Fruit fly (Drosophila melanogaster) whole organism, pupa: ENCODE measurements around the gene Chd1.

Experiments
- CG10348 ChIP-seq: fragments of 200-800 bp; sonication (Bioruptor generic); IDR thresholded peaks from 2 replicates; pipeline ENCODE4 v1.3.6; 2022; ENCODE audit warnings: missing biosample characterization, missing genetic modification characterization
- CG12605 ChIP-seq: fragments of 200-800 bp; sonication (Bioruptor generic); IDR thresholded peaks from 2 replicates; pipeline ENCODE4 v1.3.6; 2022; ENCODE audit warnings: missing biosample characterization, missing genetic modification characterization
- CG13204 ChIP-seq: fragments of 200-800 bp; sonication (Bioruptor generic); optimal IDR thresholded peaks from 2 replicates; lab custom pipeline; 2018; ENCODE audit warnings: missing biosample characterization, mild to moderate bottlenecking, missing genetic modification characterization, moderate library complexity
- CG14655 ChIP-seq: fragments of 200-800 bp; sonication (Bioruptor generic); optimal IDR thresholded peaks from 3 replicates; lab custom pipeline; 2017; ENCODE audit warnings: mild to moderate bottlenecking, missing biosample characterization, missing genetic modification reagents, missing genetic modification characterization
- CG15710 ChIP-seq: fragments of 200-800 bp; sonication (Bioruptor generic); optimal IDR thresholded peaks from 2 replicates; lab custom pipeline; 2018; ENCODE audit warnings: missing biosample characterization, mild to moderate bottlenecking, missing genetic modification characterization, moderate library complexity
- CG17806 ChIP-seq: fragments of 200-800 bp; sonication (Bioruptor generic); optimal IDR thresholded peaks from 2 replicates; lab custom pipeline; 2018; ENCODE audit warnings: missing biosample characterization, mild to moderate bottlenecking, missing genetic modification characterization, moderate library complexity
- CG32121 ChIP-seq: fragments of 200-800 bp; sonication (Bioruptor generic); IDR thresholded peaks from 2 replicates; pipeline ENCODE4 v1.3.6; 2022; ENCODE audit warnings: missing biosample characterization, missing genetic modification characterization
- CG34367 ChIP-seq: fragments of 200-800 bp; sonication (Bioruptor generic); optimal IDR thresholded peaks from 2 replicates; lab custom pipeline; 2018; ENCODE audit warnings: missing biosample characterization, mild to moderate bottlenecking, missing genetic modification characterization
- CG4496 ChIP-seq: fragments of 200-800 bp; sonication (Bioruptor generic); IDR thresholded peaks from 3 replicates; pipeline ENCODE4 v1.3.6; 2022; ENCODE audit warnings: missing biosample characterization, missing genetic modification characterization
- CG8159 ChIP-seq: fragments of 200-800 bp; sonication (Bioruptor generic); optimal IDR thresholded peaks from 3 replicates; lab custom pipeline; 2018; ENCODE audit warnings: missing biosample characterization, mild to moderate bottlenecking, missing genetic modification characterization, moderate library complexity
- CG8301 ChIP-seq: fragments of 200-800 bp; sonication (Bioruptor generic); optimal IDR thresholded peaks from 2 replicates; lab custom pipeline; 2018; ENCODE audit warnings: missing biosample characterization, mild to moderate bottlenecking, missing genetic modification characterization
- CG9948 ChIP-seq: fragments of 200-800 bp; sonication (Bioruptor generic); optimal IDR thresholded peaks from 2 replicates; lab custom pipeline; 2018; ENCODE audit warnings: missing biosample characterization, mild to moderate bottlenecking, missing genetic modification characterization, moderate library complexity
- D1 ChIP-seq: fragments of 200-800 bp; sonication (Bioruptor generic); optimal IDR thresholded peaks from 2 replicates; lab custom pipeline; 2018; ENCODE audit warnings: missing biosample characterization, mild to moderate bottlenecking, missing genetic modification characterization, moderate library complexity
- EcR ChIP-seq: fragments of 200-800 bp; sonication (Bioruptor generic); optimal IDR thresholded peaks from 3 replicates; lab custom pipeline; 2019; ENCODE audit warnings: missing biosample characterization, missing genetic modification characterization, mild to moderate bottlenecking, moderate library complexity, missing genetic modification reagents
- Ets98B ChIP-seq: fragments of 200-800 bp; sonication (Bioruptor generic); IDR thresholded peaks from 2 replicates; pipeline ENCODE4 v1.3.6; 2022; ENCODE audit warnings: missing biosample characterization, missing genetic modification characterization
- Pif1A ChIP-seq: fragments of 200-800 bp; sonication (Bioruptor generic); optimal IDR thresholded peaks from 3 replicates; lab custom pipeline; 2016; ENCODE audit warnings: missing biosample characterization, missing genetic modification characterization
- Pif1B ChIP-seq: fragments of 200-800 bp; sonication (Bioruptor generic); optimal IDR thresholded peaks from 3 replicates; lab custom pipeline; 2016; ENCODE audit warnings: missing biosample characterization, missing genetic modification characterization
- Snoo ChIP-seq: fragments of 200-800 bp; sonication (Bioruptor generic); optimal IDR thresholded peaks from 3 replicates; lab custom pipeline; 2017; ENCODE audit warnings: missing biosample characterization, mild to moderate bottlenecking, missing genetic modification characterization, inconsistent platforms
- fd96Ca ChIP-seq: fragments of 200-800 bp; sonication (Bioruptor generic); IDR thresholded peaks from 3 replicates; pipeline ENCODE4 v1.3.6; 2022; ENCODE audit warnings: missing biosample characterization, missing genetic modification characterization
- gl ChIP-seq: fragments of 200-800 bp; sonication (Bioruptor generic); optimal IDR thresholded peaks from 2 replicates; lab custom pipeline; 2018; ENCODE audit warnings: missing biosample characterization, mild to moderate bottlenecking, missing genetic modification characterization
- rn ChIP-seq: fragments of 200-800 bp; sonication (Bioruptor generic); IDR thresholded peaks from 2 replicates; pipeline ENCODE4 v1.3.6; 2022; ENCODE audit warnings: missing biosample characterization, missing genetic modification characterization

Chd1 gene

dm6 chr2L:2939698-2940097, 47.8 kb downstream of the Chd1 start:
- TF ChIP-seq rn (GFP tag; lab: Robert Waterston, UW) (no peak), D1 (no peak), CG4496 (GFP tag; lab: Robert Waterston, UW) (no peak), CG14655 (GFP tag; lab: Kevin White, UChicago) (no peak), CG34367 (no peak), CG8301 (tag; lab: Kevin White, UChicago) (no peak), Pif1B (no peak), CG13204 (GFP tag; lab: Kevin White, UChicago) (no peak), CG12605 (GFP tag; lab: Robert Waterston, UW) (no peak), Pif1A (no peak), CG17806 (no peak), EcR (GFP tag; lab: Kevin White, UChicago) (no peak), CG15710 (tag; lab: Kevin White, UChicago) (no peak), CG10348 (GFP tag; lab: Robert Waterston, UW) (no peak), CG32121 (no peak)

- no peak for TF ChIP-seq CG17806
- no peak for TF ChIP-seq CG14655 (GFP tag; lab: Kevin White, UChicago)
- no peak for TF ChIP-seq Snoo (tag; lab: Kevin White, UChicago)
- no peak for TF ChIP-seq CG9948 (tag; lab: Kevin White, UChicago)
- no peak for TF ChIP-seq CG8159 (tag; lab: Kevin White, UChicago)
- TF ChIP-seq CG10348 (GFP tag; lab: Robert Waterston, UW), result no peak
- no peak for TF ChIP-seq CG34367
- no peak for TF ChIP-seq CG8301 (tag; lab: Kevin White, UChicago)
- TF ChIP-seq Pif1B, result no peak
- TF ChIP-seq CG32121, result no peak
- no peak for TF ChIP-seq rn (GFP tag; lab: Robert Waterston, UW)
- no peak for TF ChIP-seq D1
- TF ChIP-seq gl (tag; lab: Kevin White, UChicago), result no peak
- TF ChIP-seq CG12605 (GFP tag; lab: Robert Waterston, UW), result no peak
- no peak for TF ChIP-seq Ets98B (GFP tag; lab: Robert Waterston, UW)
- TF ChIP-seq EcR (GFP tag; lab: Kevin White, UChicago), result no peak
- TF ChIP-seq CG4496 (GFP tag; lab: Robert Waterston, UW), result no peak
- TF ChIP-seq CG15710 (tag; lab: Kevin White, UChicago), result no peak
- TF ChIP-seq CG13204 (GFP tag; lab: Kevin White, UChicago), result no peak
Observed at dm6 chr2L:2935704-2936103, 51.8 kb downstream of the Chd1 start.

- TF ChIP-seq CG8159 (tag; lab: Kevin White, UChicago) (peak; percentile 85), CG17806 (peak; percentile 82), CG4496 (GFP tag; lab: Robert Waterston, UW) (peak; percentile 39; the same call in 2 of the 3 replicates), CG34367 (peak; percentile 78), Ets98B (GFP tag; lab: Robert Waterston, UW) (no peak; the same call in 1 of the 2 replicates), fd96Ca (GFP tag; lab: Robert Waterston, UW) (no peak), D1 (peak; percentile 56), EcR (GFP tag; lab: Kevin White, UChicago) (peak; percentile 68), Snoo (tag; lab: Kevin White, UChicago) (peak; percentile 41), Pif1A (peak; percentile 82), CG32121 (no peak), Pif1B (peak; percentile 74), CG8301 (tag; lab: Kevin White, UChicago) (peak; percentile 51), CG14655 (GFP tag; lab: Kevin White, UChicago) (peak; percentile 71), CG15710 (tag; lab: Kevin White, UChicago) (peak; percentile 80), CG9948 (tag; lab: Kevin White, UChicago) (peak; percentile 75), CG13204 (GFP tag; lab: Kevin White, UChicago) (peak; percentile 68), CG10348 (GFP tag; lab: Robert Waterston, UW) (no peak), gl (tag; lab: Kevin White, UChicago) (peak; percentile 63), rn (GFP tag; lab: Robert Waterston, UW) (no peak), CG12605 (GFP tag; lab: Robert Waterston, UW) (peak; percentile 37; the same call in 1 of the 2 replicates)
Observed at dm6 chr2L:2931555-2932131, 55.9 kb downstream of the Chd1 start.

dm6 chr2L:2930646-2931045, 56.9 kb downstream of the Chd1 start:
- TF ChIP-seq Snoo (tag; lab: Kevin White, UChicago), result no peak
- no peak for TF ChIP-seq Pif1B
- TF ChIP-seq CG13204 (GFP tag; lab: Kevin White, UChicago), result no peak
- TF ChIP-seq CG17806, result no peak
- TF ChIP-seq CG15710 (tag; lab: Kevin White, UChicago), result no peak
- no peak for TF ChIP-seq fd96Ca (GFP tag; lab: Robert Waterston, UW)
- no peak for TF ChIP-seq D1
- TF ChIP-seq CG10348 (GFP tag; lab: Robert Waterston, UW), result no peak
- no peak for TF ChIP-seq CG34367
- no peak for TF ChIP-seq EcR (GFP tag; lab: Kevin White, UChicago)
- TF ChIP-seq gl (tag; lab: Kevin White, UChicago), result no peak
- no peak for TF ChIP-seq CG14655 (GFP tag; lab: Kevin White, UChicago)
- TF ChIP-seq CG32121, result no peak
- TF ChIP-seq Pif1A, result no peak
- TF ChIP-seq rn (GFP tag; lab: Robert Waterston, UW), result no peak
- no peak for TF ChIP-seq Ets98B (GFP tag; lab: Robert Waterston, UW)
- TF ChIP-seq CG12605 (GFP tag; lab: Robert Waterston, UW), result no peak
- TF ChIP-seq CG8159 (tag; lab: Kevin White, UChicago), result no peak
- TF ChIP-seq, all 21 proteins: peak for 0
